Worm (Caenorhabditis elegans): Measurements from ENCODE around the gene F17C11.26.

ce11 chrV:10944903-10945302 lies 3.7 kb downstream of the F17C11.26 start:
- TF ChIP-seq hlh-30 (tag; optimal IDR thresholded peaks at IDR 0.05; ENCODE audit: insufficient read depth) (no peak), odd-2 (tag; optimal IDR thresholded peaks at IDR 0.05) (no peak), tbx-2 (tag; optimal IDR thresholded peaks at IDR 0.05) (no peak), hlh-8 (tag; optimal IDR thresholded peaks at IDR 0.05) (no peak), ceh-9 (tag; optimal IDR thresholded peaks at IDR 0.05) (no peak), nhr-11 (tag; optimal IDR thresholded peaks at IDR 0.05) (no peak), pha-4 (tag; optimal IDR thresholded peaks at IDR 0.05) (no peak), nhr-232 (tag; optimal IDR thresholded peaks at IDR 0.05) (no peak), ama-1 (optimal IDR thresholded peaks at IDR 0.05) (no peak), dve-1 (tag; optimal IDR thresholded peaks at IDR 0.05) (no peak), madf-2 (tag; optimal IDR thresholded peaks at IDR 0.05) (no peak), Y22D7AL.16 (tag; optimal IDR thresholded peaks at IDR 0.05) (no peak), pros-1 (tag; optimal IDR thresholded peaks at IDR 0.05) (no peak)

Data from whole organism, late embryonic.